Worm (Caenorhabditis elegans) whole organism, late embryonic: Measurements from ENCODE around the gene rsp-4.

Experiments
- C38D4.7 ChIP-seq: fragments of 200-800 bp; sonication (Bioruptor generic); optimal IDR thresholded peaks from 2 replicates; lab custom pipeline; 2018; ENCODE audit warnings: mild to moderate bottlenecking, missing genetic modification characterization, moderate library complexity, missing compliant biosample characterization
- F13H6.1 ChIP-seq: sonication (generic microtip); optimal IDR thresholded peaks from 2 replicates; lab custom pipeline; 2016; ENCODE audit warnings: missing genetic modification characterization, missing compliant biosample characterization
- K09A11.1 ChIP-seq: sonication (generic microtip); optimal IDR thresholded peaks from 2 replicates; lab custom pipeline; 2017; ENCODE audit warnings: antibody characterized with exemption, mild to moderate bottlenecking, missing genetic modification characterization, missing compliant biosample characterization; ENCODE audit not compliant: insufficient read depth
- ahr-1 ChIP-seq: sonication (generic microtip); optimal IDR thresholded peaks from 2 replicates; lab custom pipeline; 2016; ENCODE audit warnings: missing genetic modification characterization, missing compliant biosample characterization
- ceh-14 ChIP-seq: sonication (generic microtip); optimal IDR thresholded peaks from 2 replicates; lab custom pipeline; 2016; ENCODE audit warnings: missing genotype, missing genetic modification characterization, missing compliant biosample characterization
- ceh-2 ChIP-seq: sonication (generic microtip); optimal IDR thresholded peaks from 2 replicates; lab custom pipeline; 2016; ENCODE audit warnings: missing genotype, missing genetic modification characterization, missing compliant biosample characterization
- ceh-31 ChIP-seq: sonication (generic microtip); optimal IDR thresholded peaks from 2 replicates; lab custom pipeline; 2016; ENCODE audit warnings: missing genetic modification characterization, missing compliant biosample characterization
- ceh-34 ChIP-seq: sonication (generic microtip); optimal IDR thresholded peaks from 2 replicates; lab custom pipeline; 2016; ENCODE audit warnings: mild to moderate bottlenecking, missing genetic modification characterization, missing compliant biosample characterization
- ceh-48 ChIP-seq: sonication (generic microtip); optimal IDR thresholded peaks from 2 replicates; lab custom pipeline; 2016; ENCODE audit warnings: missing genetic modification characterization, inconsistent platforms, missing compliant biosample characterization
- ceh-6 ChIP-seq: fragments of 200-800 bp; sonication (Bioruptor generic); optimal IDR thresholded peaks from 2 replicates; lab custom pipeline; 2018; ENCODE audit warnings: mild to moderate bottlenecking, missing genetic modification characterization, missing compliant biosample characterization
- che-1 ChIP-seq: sonication (generic microtip); optimal IDR thresholded peaks from 2 replicates; lab custom pipeline; 2016; ENCODE audit warnings: mild to moderate bottlenecking, missing genetic modification characterization, missing compliant biosample characterization
- dve-1 ChIP-seq: sonication (generic microtip); optimal IDR thresholded peaks from 2 replicates; lab custom pipeline; 2017; ENCODE audit warnings: antibody characterized with exemption, mild to moderate bottlenecking, missing genetic modification characterization, missing compliant biosample characterization
- elt-2 ChIP-seq: sonication (generic microtip); optimal IDR thresholded peaks from 2 replicates; lab custom pipeline; 2016; ENCODE audit warnings: missing genetic modification reagents, missing genetic modification characterization, missing compliant biosample characterization
- elt-4 ChIP-seq: sonication (generic microtip); optimal IDR thresholded peaks from 2 replicates; lab custom pipeline; 2016; ENCODE audit warnings: missing genetic modification characterization, missing compliant biosample characterization
- fax-1 ChIP-seq: sonication (generic microtip); optimal IDR thresholded peaks from 2 replicates; lab custom pipeline; 2016; ENCODE audit warnings: missing genotype, missing genetic modification characterization, missing compliant biosample characterization
- fkh-10 ChIP-seq: fragments of 150-350 bp; optimal IDR thresholded peaks from 2 replicates; lab custom pipeline; 2014; ENCODE audit warnings: missing biosample characterization, missing genetic modification reagents, missing genetic modification characterization
- hlh-15 ChIP-seq: sonication (generic microtip); optimal IDR thresholded peaks from 2 replicates; lab custom pipeline; 2016; ENCODE audit warnings: missing genetic modification characterization, missing compliant biosample characterization
- hlh-30 ChIP-seq: sonication (generic microtip); optimal IDR thresholded peaks from 2 replicates; lab custom pipeline; 2017; ENCODE audit warnings: antibody characterized with exemption, missing genetic modification characterization, missing compliant biosample characterization; ENCODE audit not compliant: insufficient read depth
- hlh-8 ChIP-seq: sonication (generic microtip); optimal IDR thresholded peaks from 2 replicates; lab custom pipeline; 2016; ENCODE audit warnings: missing genotype, missing genetic modification characterization, missing compliant biosample characterization
- lin-11 ChIP-seq: fragments of 200-800 bp; sonication (Bioruptor generic); optimal IDR thresholded peaks from 2 replicates; lab custom pipeline; 2018; ENCODE audit warnings: mild to moderate bottlenecking, missing genetic modification characterization, missing compliant biosample characterization
- madf-2 ChIP-seq: sonication (generic microtip); optimal IDR thresholded peaks from 2 replicates; lab custom pipeline; 2017; ENCODE audit warnings: missing genetic modification characterization, missing compliant biosample characterization
- nfya-1 ChIP-seq: sonication (generic microtip); optimal IDR thresholded peaks from 2 replicates; lab custom pipeline; 2017; ENCODE audit warnings: missing genetic modification characterization, mild to moderate bottlenecking, missing compliant biosample characterization, antibody characterized with exemption, moderate library complexity
- nhr-11 ChIP-seq: fragments of 150-350 bp; optimal IDR thresholded peaks from 2 replicates; lab custom pipeline; 2014; ENCODE audit warnings: missing biosample characterization, missing genetic modification characterization
- odd-2 ChIP-seq: sonication (generic microtip); optimal IDR thresholded peaks from 2 replicates; lab custom pipeline; 2017; ENCODE audit warnings: antibody characterized with exemption, mild to moderate bottlenecking, missing genetic modification characterization, missing compliant biosample characterization
- pat-9 ChIP-seq: fragments of 200-800 bp; sonication (Bioruptor generic); optimal IDR thresholded peaks from 2 replicates; lab custom pipeline; 2018; ENCODE audit warnings: mild to moderate bottlenecking, missing genetic modification characterization, moderate library complexity, missing compliant biosample characterization
- pha-2 ChIP-seq: sonication (generic microtip); optimal IDR thresholded peaks from 2 replicates; lab custom pipeline; 2017; ENCODE audit warnings: mild to moderate bottlenecking, missing genetic modification characterization, missing compliant biosample characterization
- pha-4 ChIP-seq: fragments of 150-350 bp; optimal IDR thresholded peaks from 2 replicates; lab custom pipeline; 2018; ENCODE audit warnings: missing biosample characterization, missing genetic modification reagents, missing genetic modification characterization
- pros-1 ChIP-seq: fragments of 150-350 bp; optimal IDR thresholded peaks from 2 replicates; lab custom pipeline; 2014; ENCODE audit warnings: missing biosample characterization, missing genetic modification reagents, missing genetic modification characterization
- sdc-2 ChIP-seq: sonication (generic microtip); optimal IDR thresholded peaks from 2 replicates; lab custom pipeline; 2016; ENCODE audit warnings: missing genotype, missing genetic modification characterization, missing compliant biosample characterization
- sox-4 ChIP-seq: sonication (generic microtip); optimal IDR thresholded peaks from 2 replicates; lab custom pipeline; 2017; ENCODE audit warnings: mild to moderate bottlenecking, missing genetic modification characterization, inconsistent platforms, missing compliant biosample characterization
- syd-9 ChIP-seq: sonication (generic microtip); optimal IDR thresholded peaks from 2 replicates; lab custom pipeline; 2016; ENCODE audit warnings: mild to moderate bottlenecking, missing genetic modification characterization, moderate library complexity, missing compliant biosample characterization
- tbx-2 ChIP-seq: sonication (generic microtip); optimal IDR thresholded peaks from 2 replicates; lab custom pipeline; 2016; ENCODE audit warnings: missing genetic modification characterization, missing compliant biosample characterization
- ttx-3 ChIP-seq: sonication (generic microtip); optimal IDR thresholded peaks from 2 replicates; lab custom pipeline; 2016; ENCODE audit warnings: missing genetic modification reagents, missing genetic modification characterization, missing compliant biosample characterization
- unc-3 ChIP-seq, 2 experiments: fragments of 200-800 bp in 1 of 2; sonication (Bioruptor generic) in 1 of 2; sonication (generic microtip) in 1 of 2; conservative IDR thresholded peaks in 1 of 2; optimal IDR thresholded peaks in 1 of 2; 2 replicates each; pipeline versions ENCODE4 v1.3.6 to Lab custom; 2016 to 2022; ENCODE audit warnings: missing compliant biosample characterization in 2 of 2, missing genetic modification characterization in 2 of 2, missing genetic modification reagents in 1 of 2
- unc-42 ChIP-seq: sonication (generic microtip); optimal IDR thresholded peaks from 2 replicates; lab custom pipeline; 2016; ENCODE audit warnings: missing genotype, missing genetic modification characterization, missing compliant biosample characterization
- unc-55 ChIP-seq: sonication (generic microtip); optimal IDR thresholded peaks from 2 replicates; lab custom pipeline; 2017; ENCODE audit warnings: missing biosample characterization, missing genetic modification reagents, missing genetic modification characterization
- unc-86 ChIP-seq: sonication (generic microtip); optimal IDR thresholded peaks from 2 replicates; lab custom pipeline; 2016; ENCODE audit warnings: missing genetic modification characterization, missing compliant biosample characterization
- zip-5 ChIP-seq: sonication (generic microtip); optimal IDR thresholded peaks from 2 replicates; lab custom pipeline; 2016; ENCODE audit warnings: missing genetic modification characterization, missing compliant biosample characterization
- ztf-16 ChIP-seq: sonication (generic microtip); optimal IDR thresholded peaks from 2 replicates; lab custom pipeline; 2017; ENCODE audit warnings: missing genetic modification characterization, missing compliant biosample characterization

Gene rsp-4

ce11 chrII:5416204-5416764 lies 27.6 kb upstream of the rsp-4 start, which contains the start of gene EEED8.2:
Gene EEED8.2 (plus strand): TSS chrII:5416714.
- TF ChIP-seq odd-2 (tag; lab: Kevin White, UChicago) (no peak), elt-4 (tag; lab: Kevin White, UChicago) (no peak), syd-9 (tag; lab: Kevin White, UChicago) (no peak), unc-55 (GFP tag; lab: Kevin White, UChicago) (peak; percentile 39), tbx-2 (tag; lab: Kevin White, UChicago) (peak; percentile 3), hlh-15 (tag; lab: Kevin White, UChicago) (no peak), fax-1 (tag; lab: Kevin White, UChicago) (no peak), dve-1 (tag; lab: Kevin White, UChicago) (no peak), ceh-6 (GFP tag; lab: Kevin White, UChicago) (no peak), unc-3 (GFP tag; conservative IDR thresholded peaks at IDR 0.05; lab: Robert Waterston, UW) (no peak), unc-3 (tag; optimal IDR thresholded peaks at IDR 0.05; lab: Kevin White, UChicago) (no peak), hlh-30 (tag; lab: Kevin White, UChicago) (peak; percentile 24)

ce11 chrII:5414040-5414439 lies 25.4 kb upstream of the rsp-4 start, which contains the start of the genes EEED8.14 and EEED8.3:
Gene EEED8.14 (minus strand): TSS chrII:5414052.
Gene EEED8.3 (plus strand): TSS chrII:5414276.
- TF ChIP-seq ahr-1 (tag; lab: Kevin White, UChicago), result no peak
- no peak for TF ChIP-seq elt-2 (tag; lab: Kevin White, UChicago)
- TF ChIP-seq ceh-6 (GFP tag; lab: Kevin White, UChicago), result no peak
- no peak for TF ChIP-seq ceh-31
- no peak for TF ChIP-seq unc-42

- TF ChIP-seq nhr-11 (tag; lab: Kevin White, UChicago) (no peak), che-1 (no peak), ceh-48 (tag; lab: Kevin White, UChicago) (no peak), fax-1 (tag; lab: Kevin White, UChicago) (no peak)
These were observed 23.8 kb upstream of the rsp-4 start, which contains the start of the genes EEED8.13 and EEED8.18 for ce11 chrII:5412467-5412866. Gene EEED8.13 (minus strand): TSS chrII:5412567. Gene EEED8.18 (minus strand): TSS chrII:5412610.

- TF ChIP-seq madf-2 (no peak), fkh-10 (GFP tag; lab: Kevin White, UChicago) (no peak), K09A11.1 (no peak), pros-1 (tag; lab: Kevin White, UChicago) (no peak), ahr-1 (tag; lab: Kevin White, UChicago) (no peak), ceh-14 (tag; lab: Kevin White, UChicago) (no peak), pha-4 (no peak), elt-2 (tag; lab: Kevin White, UChicago) (no peak)
- TF ChIP-seq, all 69 proteins: peak for 0
These were observed 20.3 kb upstream of the rsp-4 start, which contains the start of the genes EEED8.12 and EEED8.4 for ce11 chrII:5408924-5409323. Gene EEED8.12 (minus strand): TSS chrII:5409024. Gene EEED8.4 (plus strand): TSS chrII:5409319.

ce11 chrII:5407548-5407947 lies 18.9 kb upstream of the rsp-4 start, which contains the start of gene clec-141:
Gene clec-141 (minus strand): TSS chrII:5407648.
- TF ChIP-seq ttx-3, result no peak

ce11 chrII:5399201-5399600 lies 10.6 kb upstream of the rsp-4 start, which contains the start of gene mog-5:
Gene mog-5 (plus strand): TSS chrII:5399538.
- peak; percentile 82 for TF ChIP-seq K09A11.1
- TF ChIP-seq pat-9 (tag; lab: Kevin White, UChicago), result peak; percentile 30
- no peak for TF ChIP-seq ceh-6 (GFP tag; lab: Kevin White, UChicago)
- TF ChIP-seq ceh-2 (tag; lab: Kevin White, UChicago), result peak; percentile 5
- TF ChIP-seq zip-5, result peak; percentile 13
- peak; percentile 32 for TF ChIP-seq pha-2
- peak; percentile 50 for TF ChIP-seq tbx-2 (tag; lab: Kevin White, UChicago)
- TF ChIP-seq hlh-8 (tag; lab: Kevin White, UChicago), result peak; percentile 27
- TF ChIP-seq sox-4 (tag; lab: Kevin White, UChicago), result peak; percentile 55
- peak; percentile 21 for TF ChIP-seq che-1
- TF ChIP-seq sdc-2 (tag; lab: Kevin White, UChicago), result no peak
- TF ChIP-seq nfya-1 (tag; lab: Kevin White, UChicago), result peak; percentile 32
- peak; percentile 30 for TF ChIP-seq ztf-16 (tag; lab: Kevin White, UChicago)
- peak; percentile 36 for TF ChIP-seq lin-11 (tag; lab: Kevin White, UChicago)
- peak; percentile 38 for TF ChIP-seq C38D4.7 (GFP tag; lab: Kevin White, UChicago)
- peak; percentile 69 for TF ChIP-seq ttx-3
- peak; percentile 43 for TF ChIP-seq ceh-14 (tag; lab: Kevin White, UChicago)
- no peak for TF ChIP-seq pros-1 (tag; lab: Kevin White, UChicago)
- TF ChIP-seq unc-42, result peak; percentile 65
- TF ChIP-seq ceh-34 (tag; lab: Kevin White, UChicago), result no peak
- peak; percentile 31 for TF ChIP-seq F13H6.1
- TF ChIP-seq unc-86 (tag; lab: Kevin White, UChicago), result peak; percentile 26
